Fruit fly (Drosophila melanogaster) whole organism, embryonic: Measurements from ENCODE around the gene PDCD-5.

Source experiments
- CG10543 ChIP-seq: fragments of 200-800 bp; sonication (Bioruptor generic); optimal IDR thresholded peaks from 3 replicates; lab custom pipeline; 2017; ENCODE audit warnings: missing biosample characterization, mild to moderate bottlenecking, missing genetic modification characterization, moderate library complexity
- CG11696 ChIP-seq: fragments of 200-800 bp; sonication (Bioruptor generic); IDR thresholded peaks from 2 replicates; pipeline ENCODE4 v1.3.6; 2022; ENCODE audit warnings: missing biosample characterization, missing genetic modification characterization
- CG12071 ChIP-seq: fragments of 200-800 bp; sonication (Bioruptor generic); optimal IDR thresholded peaks from 3 replicates; lab custom pipeline; 2018; ENCODE audit warnings: missing biosample characterization, mild to moderate bottlenecking, missing genetic modification characterization
- CG12299 ChIP-seq: fragments of 200-800 bp; sonication (Bioruptor generic); optimal IDR thresholded peaks from 2 replicates; lab custom pipeline; 2018; ENCODE audit warnings: missing biosample characterization, mild to moderate bottlenecking, missing genetic modification characterization
- CG12769 ChIP-seq: fragments of 200-800 bp; sonication (Bioruptor generic); optimal IDR thresholded peaks from 2 replicates; lab custom pipeline; 2019; ENCODE audit warnings: missing biosample characterization, mild to moderate bottlenecking, missing genetic modification characterization, moderate library complexity
- CG1602 ChIP-seq: fragments of 200-800 bp; sonication (Bioruptor generic); optimal IDR thresholded peaks from 3 replicates; lab custom pipeline; 2016; ENCODE audit warnings: missing biosample characterization, missing genetic modification characterization
- CG16813 ChIP-seq: fragments of 200-800 bp; sonication (Bioruptor generic); IDR thresholded peaks from 3 replicates; pipeline ENCODE4 v1.3.6; 2022; ENCODE audit warnings: missing biosample characterization, missing genetic modification characterization; ENCODE audit not compliant: partially characterized antibody
- CG17568 ChIP-seq: fragments of 200-800 bp; sonication (Bioruptor generic); optimal IDR thresholded peaks from 2 replicates; lab custom pipeline; 2018; ENCODE audit warnings: missing biosample characterization, mild to moderate bottlenecking, missing genetic modification characterization, moderate library complexity
- CG17912 ChIP-seq: fragments of 200-800 bp; sonication (Bioruptor generic); optimal IDR thresholded peaks from 2 replicates; lab custom pipeline; 2018; ENCODE audit warnings: missing biosample characterization, mild to moderate bottlenecking, missing genetic modification characterization
- CG2199 ChIP-seq: fragments of 200-800 bp; sonication (Bioruptor generic); IDR thresholded peaks from 3 replicates; pipeline ENCODE4 v1.3.6; 2022; ENCODE audit warnings: missing biosample characterization, missing genetic modification characterization
- CG2889 ChIP-seq: fragments of 200-800 bp; sonication (Bioruptor generic); IDR thresholded peaks from 3 replicates; pipeline ENCODE4 v1.3.6; 2022; ENCODE audit warnings: missing biosample characterization, missing genetic modification characterization
- CG30020 ChIP-seq: fragments of 200-800 bp; optimal IDR thresholded peaks from 2 replicates; lab custom pipeline; 2019; ENCODE audit warnings: missing biosample characterization, mild to moderate bottlenecking, missing genetic modification characterization, moderate library complexity
- CG3163 ChIP-seq: fragments of 200-800 bp; sonication (Bioruptor generic); optimal IDR thresholded peaks from 3 replicates; lab custom pipeline; 2016; ENCODE audit warnings: missing biosample characterization, missing genetic modification characterization
- CG33213 ChIP-seq: fragments of 200-800 bp; sonication (Bioruptor generic); optimal IDR thresholded peaks from 3 replicates; lab custom pipeline; 2016; ENCODE audit warnings: missing biosample characterization, missing genetic modification characterization
- CG33557 ChIP-seq: fragments of 200-800 bp; sonication (Bioruptor generic); optimal IDR thresholded peaks from 2 replicates; lab custom pipeline; 2019; ENCODE audit warnings: missing biosample characterization, mild to moderate bottlenecking, missing genetic modification characterization, moderate library complexity
- CG3726 ChIP-seq: fragments of 200-800 bp; sonication (Bioruptor generic); IDR thresholded peaks from 3 replicates; pipeline ENCODE4, ENCODE4 v1.3.6; 2022; ENCODE audit warnings: missing biosample characterization, missing genetic modification characterization
- CG4707 ChIP-seq: fragments of 200-800 bp; sonication (Bioruptor generic); optimal IDR thresholded peaks from 2 replicates; lab custom pipeline; 2018; ENCODE audit warnings: missing biosample characterization, mild to moderate bottlenecking, missing genetic modification characterization, moderate library complexity
- CG6254 ChIP-seq: fragments of 200-800 bp; sonication (Bioruptor generic); optimal IDR thresholded peaks from 3 replicates; lab custom pipeline; 2017; ENCODE audit warnings: mild to moderate bottlenecking, missing biosample characterization, missing genetic modification reagents, missing genetic modification characterization
- CG6813 ChIP-seq: fragments of 200-800 bp; sonication (Bioruptor generic); optimal IDR thresholded peaks from 2 replicates; lab custom pipeline; 2017; ENCODE audit warnings: missing biosample characterization, missing genetic modification characterization, mild to moderate bottlenecking, moderate library complexity, missing genetic modification reagents
- CG6854 ChIP-seq: fragments of 200-800 bp; sonication (Bioruptor generic); optimal IDR thresholded peaks from 3 replicates; lab custom pipeline; 2017; ENCODE audit warnings: missing biosample characterization, mild to moderate bottlenecking, missing genetic modification characterization
- CG7556 ChIP-seq: fragments of 200-800 bp; sonication (Bioruptor generic); optimal IDR thresholded peaks from 2 replicates; lab custom pipeline; 2017; ENCODE audit warnings: missing biosample characterization, mild to moderate bottlenecking, missing genetic modification characterization
- CG8089 ChIP-seq: fragments of 200-800 bp; sonication (Bioruptor generic); optimal IDR thresholded peaks from 3 replicates; lab custom pipeline; 2016; ENCODE audit warnings: missing biosample characterization, missing genetic modification characterization
- CG8290 ChIP-seq, 3 experiments: fragments of 200-800 bp; sonication (Bioruptor generic); optimal IDR thresholded peaks; 2 replicates each; lab custom pipeline; 2016 to 2019; ENCODE audit warnings: missing biosample characterization in 3 of 3, missing genetic modification characterization in 3 of 3, mild to moderate bottlenecking in 2 of 3, moderate library complexity in 1 of 3
- CTCF ChIP-seq: fragments of 200-800 bp; sonication (Bioruptor generic); optimal IDR thresholded peaks from 2 replicates; lab custom pipeline; 2017; ENCODE audit warnings: missing biosample characterization, mild to moderate bottlenecking, missing genetic modification characterization, moderate library complexity
- Dek ChIP-seq: fragments of 200-800 bp; sonication (Bioruptor generic); optimal IDR thresholded peaks from 3 replicates; lab custom pipeline; 2019; ENCODE audit warnings: missing biosample characterization, mild to moderate bottlenecking, missing genetic modification characterization, moderate library complexity
- Dfd ChIP-seq, 2 experiments: fragments of >200 bp; optimal IDR thresholded peaks; 2 replicates each; lab custom pipeline; 2017; ENCODE audit warnings: missing biosample characterization in 2 of 2, missing genetic modification characterization in 2 of 2
- E2f1 ChIP-seq: fragments of 200-800 bp; sonication (Bioruptor generic); IDR thresholded peaks from 2 replicates; pipeline ENCODE4 v1.3.6; 2022; ENCODE audit warnings: missing biosample characterization, missing genetic modification characterization
- ERR ChIP-seq: fragments of 200-800 bp; sonication (Bioruptor generic); optimal IDR thresholded peaks from 2 replicates; lab custom pipeline; 2016; ENCODE audit warnings: missing biosample characterization, missing genetic modification characterization
- GATAe ChIP-seq: fragments of 200-800 bp; sonication (Bioruptor generic); conservative IDR thresholded peaks from 2 replicates; pipeline ENCODE4 v1.3.6; 2022; ENCODE audit warnings: missing biosample characterization, missing genetic modification characterization
- NC2α ChIP-seq: fragments of 200-800 bp; sonication (Bioruptor generic); optimal IDR thresholded peaks from 2 replicates; lab custom pipeline; 2016; ENCODE audit warnings: missing biosample characterization, missing genetic modification characterization
- Oli ChIP-seq: fragments of 200-800 bp; sonication (Bioruptor generic); optimal IDR thresholded peaks from 2 replicates; lab custom pipeline; 2018; ENCODE audit warnings: missing biosample characterization, mild to moderate bottlenecking, missing genetic modification characterization, moderate library complexity
- Side ChIP-seq: fragments of 200-800 bp; sonication (Bioruptor generic); optimal IDR thresholded peaks from 2 replicates; lab custom pipeline; 2016; ENCODE audit warnings: missing biosample characterization, missing genetic modification characterization
- Ssrp ChIP-seq: fragments of 200-800 bp; sonication (Bioruptor generic); optimal IDR thresholded peaks from 2 replicates; lab custom pipeline; 2018; ENCODE audit warnings: missing biosample characterization, mild to moderate bottlenecking, missing genetic modification characterization, moderate library complexity
- aop ChIP-seq: fragments of 200-800 bp; sonication (Bioruptor generic); IDR thresholded peaks from 2 replicates; pipeline ENCODE4 v1.3.6; 2022; ENCODE audit warnings: missing biosample characterization, missing genetic modification characterization
- bab2 ChIP-seq: fragments of 200-800 bp; sonication (Bioruptor generic); optimal IDR thresholded peaks from 2 replicates; lab custom pipeline; 2016; ENCODE audit warnings: missing biosample characterization, missing genetic modification characterization
- bowl ChIP-seq: fragments of 200-800 bp; sonication (Bioruptor generic); IDR thresholded peaks from 2 replicates; pipeline ENCODE4 v1.3.6; 2022; ENCODE audit warnings: missing biosample characterization, missing genetic modification characterization
- cad ChIP-seq: fragments of >200 bp; optimal IDR thresholded peaks from 2 replicates; lab custom pipeline; 2017; ENCODE audit warnings: missing biosample characterization, missing genetic modification characterization
- chif ChIP-seq, 2 experiments: fragments of 200-800 bp; sonication (Bioruptor generic); optimal IDR thresholded peaks; 3 replicates each; lab custom pipeline; 2016; ENCODE audit warnings: missing biosample characterization in 2 of 2, missing genetic modification characterization in 2 of 2
- croc ChIP-seq: fragments of 200-800 bp; sonication (Bioruptor generic); conservative IDR thresholded peaks from 3 replicates; pipeline ENCODE4 v1.3.6; 2022; ENCODE audit warnings: missing biosample characterization, missing genetic modification characterization
- disco-r ChIP-seq: fragments of 200-800 bp; sonication (Bioruptor generic); optimal IDR thresholded peaks from 2 replicates; lab custom pipeline; 2016; ENCODE audit warnings: missing biosample characterization, missing genetic modification characterization
- grn ChIP-seq: fragments of 200-800 bp; sonication (Bioruptor generic); optimal IDR thresholded peaks from 3 replicates; lab custom pipeline; 2017; ENCODE audit warnings: missing biosample characterization, missing genetic modification characterization
- jing ChIP-seq: fragments of 200-800 bp; sonication (Bioruptor generic); optimal IDR thresholded peaks from 2 replicates; lab custom pipeline; 2018; ENCODE audit warnings: missing biosample characterization, mild to moderate bottlenecking, missing genetic modification characterization
- kni ChIP-seq: fragments of 200-800 bp; sonication (Bioruptor generic); optimal IDR thresholded peaks from 3 replicates; lab custom pipeline; 2017; ENCODE audit warnings: mild to moderate bottlenecking, missing biosample characterization, missing genetic modification reagents, missing genetic modification characterization
- pfk ChIP-seq: fragments of 200-800 bp; sonication (Bioruptor generic); optimal IDR thresholded peaks from 2 replicates; lab custom pipeline; 2018; ENCODE audit warnings: missing biosample characterization, mild to moderate bottlenecking, missing genetic modification characterization, moderate library complexity
- prd ChIP-seq, 3 experiments: fragments of >200 bp in 2 of 3; fragments of 200-800 bp in 1 of 3; sonication (Bioruptor generic) in 1 of 3; optimal IDR thresholded peaks in 2 of 3; IDR thresholded peaks in 1 of 3; 2 replicates in 2 of 3; 3 replicates in 1 of 3; pipeline versions ENCODE4 v1.3.6 to Lab custom; 2017 to 2022; ENCODE audit warnings: missing biosample characterization in 1 of 3, missing genetic modification characterization in 1 of 3
- run ChIP-seq: fragments of 200-800 bp; sonication (Bioruptor generic); optimal IDR thresholded peaks from 3 replicates; lab custom pipeline; 2018; ENCODE audit warnings: missing biosample characterization, mild to moderate bottlenecking, missing genetic modification characterization
- tgo ChIP-seq: fragments of 200-800 bp; sonication (Bioruptor generic); IDR thresholded peaks from 3 replicates; pipeline ENCODE4 v1.3.6; 2022; ENCODE audit warnings: missing biosample characterization, missing genetic modification characterization
- tin ChIP-seq: fragments of 200-800 bp; sonication (Bioruptor generic); optimal IDR thresholded peaks from 3 replicates; lab custom pipeline; 2016; ENCODE audit warnings: missing biosample characterization, missing genetic modification characterization
- tll ChIP-seq, 2 experiments: fragments of 200-800 bp in 1 of 2; fragments of >200 bp in 1 of 2; sonication (Bioruptor generic) in 1 of 2; optimal IDR thresholded peaks; 2 replicates each; lab custom pipeline; 2017 to 2019; ENCODE audit warnings: missing biosample characterization in 2 of 2, missing genetic modification characterization in 2 of 2, mild to moderate bottlenecking in 1 of 2, moderate library complexity in 1 of 2
- yki ChIP-seq: fragments of >200 bp; optimal IDR thresholded peaks from 3 replicates; lab custom pipeline; 2018

The PDCD-5 gene

DNA sequence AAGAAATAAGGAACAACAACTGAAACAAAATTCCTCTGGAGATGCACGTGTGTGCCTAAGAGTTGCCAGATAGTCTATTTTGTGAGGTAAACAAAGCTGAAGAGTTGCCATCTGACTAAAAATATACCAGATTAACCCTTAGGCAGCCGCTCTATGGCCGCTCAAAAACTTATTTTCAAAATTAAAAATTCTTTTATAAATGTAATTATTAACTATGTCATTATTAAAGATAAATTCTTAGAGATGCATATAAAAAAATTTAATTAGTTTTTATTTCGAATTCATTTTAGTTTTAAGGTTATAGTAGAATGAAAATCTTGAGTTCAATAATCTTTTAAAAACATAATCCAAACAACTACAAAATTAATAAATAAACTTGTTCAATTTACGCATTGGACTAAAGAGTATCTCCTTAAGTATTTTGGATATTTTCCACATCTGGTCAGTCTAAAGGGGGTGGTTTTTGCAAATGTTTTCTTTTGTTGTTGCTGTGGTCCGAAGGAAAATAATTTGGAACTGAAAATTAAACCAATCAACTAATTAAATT is 3.1 kb downstream of the PDCD-5 start, which contains the start of gene Tmx3 (continued):
- no peak for TF ChIP-seq NC2α (GFP tag; lab: Kevin White, UChicago)
- peak; percentile 85 for TF ChIP-seq CG12299 (tag; lab: Kevin White, UChicago)
- TF ChIP-seq kni (GFP tag; lab: Kevin White, UChicago) = no peak
- peak; percentile 92 for TF ChIP-seq E2f1 (GFP tag; lab: Robert Waterston, UW)
- TF ChIP-seq CG6254 = peak; percentile 28
- no peak for TF ChIP-seq CG12769
- TF ChIP-seq bowl (GFP tag; lab: Robert Waterston, UW) = peak; percentile 58; the same call in 1 of the 2 replicates
- peak; percentile 66 for TF ChIP-seq bab2 (GFP tag; lab: Kevin White, UChicago)
- peak; percentile 71 for TF ChIP-seq tin (GFP tag; lab: Kevin White, UChicago)
- no peak for TF ChIP-seq CG16813 (GFP tag; lab: Robert Waterston, UW)
- TF ChIP-seq disco-r = peak; percentile 14
- TF ChIP-seq Side (GFP tag; lab: Kevin White, UChicago) = peak; percentile 10
- TF ChIP-seq CG2199 (GFP tag; lab: Robert Waterston, UW) = peak; percentile 25; the same call in 1 of the 3 replicates
- TF ChIP-seq tll (GFP tag; optimal IDR thresholded peaks at IDR 0.05; lab: Kevin White, UChicago) = peak in 1 of 2 experiments; percentile 24
- TF ChIP-seq CG11696 = no peak
- peak; percentile 75 for TF ChIP-seq CG33557 (GFP tag; lab: Kevin White, UChicago)
- peak; percentile 30 for TF ChIP-seq run (tag; lab: Kevin White, UChicago)
- peak; percentile 19 for TF ChIP-seq CG3163
- peak; percentile 46 for TF ChIP-seq CG6813
- no peak for TF ChIP-seq cad (GFP tag; lab: Kevin White, UChicago)
- peak; percentile 42 for TF ChIP-seq GATAe (GFP tag; lab: Robert Waterston, UW)
- TF ChIP-seq Oli (tag; lab: Kevin White, UChicago) = peak; percentile 81
- no peak for TF ChIP-seq CG10543 (GFP tag; lab: Kevin White, UChicago)
- TF ChIP-seq CG33213 (GFP tag; lab: Kevin White, UChicago) = peak; percentile 41
- no peak for TF ChIP-seq ERR (GFP tag; lab: Kevin White, UChicago)
- TF ChIP-seq CG3726 (GFP tag; lab: Robert Waterston, UW) = peak; percentile 89
- no peak for TF ChIP-seq CG12071 (GFP tag; lab: Kevin White, UChicago)
- no peak for TF ChIP-seq prd (optimal IDR thresholded peaks at IDR 0.05; lab: Kevin White, UChicago)
- TF ChIP-seq prd (GFP tag; IDR thresholded peaks at IDR 0.05; lab: Robert Waterston, UW) = peak; percentile 96
- TF ChIP-seq jing (GFP tag; lab: Kevin White, UChicago) = peak; percentile 27
- peak; percentile 86 for TF ChIP-seq CG7556
- TF ChIP-seq Dek (tag; lab: Kevin White, UChicago) = peak; percentile 92
- TF ChIP-seq CG8089 (GFP tag; lab: Kevin White, UChicago) = peak; percentile 35
- peak; percentile 11 for TF ChIP-seq CG6854
- no peak for TF ChIP-seq yki
- no peak for TF ChIP-seq CG17568 (GFP tag; lab: Kevin White, UChicago)
- TF ChIP-seq Dfd (GFP tag; optimal IDR thresholded peaks at IDR 0.05; lab: Kevin White, UChicago) = no peak
- TF ChIP-seq pfk (GFP tag; lab: Kevin White, UChicago) = no peak
- peak; percentile 92 for TF ChIP-seq Ssrp (tag; lab: Kevin White, UChicago)
- TF ChIP-seq croc = peak; percentile 80
- peak; percentile 42 to 45 for TF ChIP-seq chif (GFP tag; optimal IDR thresholded peaks at IDR 0.05; lab: Kevin White, UChicago)
- peak; percentile 77 for TF ChIP-seq CG2889 (GFP tag; lab: Robert Waterston, UW)
- peak; percentile 90 for TF ChIP-seq CG1602 (GFP tag; lab: Kevin White, UChicago)
- peak; percentile 85 for TF ChIP-seq aop (GFP tag; lab: Robert Waterston, UW)
- no peak for TF ChIP-seq CG17912
- no peak for TF ChIP-seq CG4707 (GFP tag; lab: Kevin White, UChicago)
- peak; percentile 76 for TF ChIP-seq CG30020 (tag; lab: Kevin White, UChicago)
- TF ChIP-seq CG8290 (GFP tag; optimal IDR thresholded peaks at IDR 0.05; lab: Kevin White, UChicago) = peak; percentile 83
- peak in 1 of 2 experiments; percentile 19 for TF ChIP-seq CG8290 (tag; optimal IDR thresholded peaks at IDR 0.05; lab: Kevin White, UChicago)
- peak; percentile 94 for TF ChIP-seq tgo (GFP tag; lab: Robert Waterston, UW)
- no peak for TF ChIP-seq grn (GFP tag; lab: Kevin White, UChicago)
- no peak for TF ChIP-seq CTCF
